Fruit fly (Drosophila melanogaster) whole organism, wandering third instar larva: ENCODE results near the gene CG31821.

Experiments used
- Abd-B ChIP-seq: fragments of >200 bp; optimal IDR thresholded peaks from 2 replicates; lab custom pipeline; 2017; ENCODE audit warnings: missing biosample characterization, missing genetic modification characterization
- CG32264 ChIP-seq: fragments of 200-800 bp; sonication (Bioruptor generic); optimal IDR thresholded peaks from 2 replicates; lab custom pipeline; 2016; ENCODE audit warnings: missing biosample characterization, missing genetic modification characterization
- CG9705 ChIP-seq: fragments of 200-800 bp; sonication (Bioruptor generic); optimal IDR thresholded peaks from 2 replicates; lab custom pipeline; 2018; ENCODE audit warnings: missing biosample characterization, mild to moderate bottlenecking, missing genetic modification characterization
- CrebA ChIP-seq: fragments of 200-800 bp; sonication (Bioruptor generic); optimal IDR thresholded peaks from 2 replicates; lab custom pipeline; 2016; ENCODE audit warnings: missing biosample characterization, mild to moderate bottlenecking, missing genetic modification characterization, borderline replicate concordance
- Dfd ChIP-seq: fragments of >200 bp; optimal IDR thresholded peaks from 2 replicates; lab custom pipeline; 2017; ENCODE audit warnings: missing biosample characterization, missing genetic modification characterization
- Dif ChIP-seq: fragments of 200-275, 200-300 bp; sonication (Bioruptor generic); optimal IDR thresholded peaks from 2 replicates; lab custom pipeline; 2018; ENCODE audit warnings: missing biosample characterization, missing genetic modification characterization; ENCODE audit not compliant: partially characterized antibody
- GATAd ChIP-seq: sonication (Bioruptor generic); optimal IDR thresholded peaks from 2 replicates; lab custom pipeline; 2016; ENCODE audit warnings: missing biosample characterization, missing genetic modification characterization
- HLH106 ChIP-seq: fragments of 200-800 bp; optimal IDR thresholded peaks from 3 replicates; lab custom pipeline; 2019; ENCODE audit warnings: missing biosample characterization, mild to moderate bottlenecking, missing genetic modification characterization, moderate library complexity
- Hnf4 ChIP-seq: fragments of 200-800 bp; sonication (Bioruptor generic); optimal IDR thresholded peaks from 2 replicates; lab custom pipeline; 2016; ENCODE audit warnings: missing biosample characterization, mild to moderate bottlenecking, missing genetic modification characterization
- Hr78 ChIP-seq: fragments of >200 bp; optimal IDR thresholded peaks from 2 replicates; lab custom pipeline; 2017; ENCODE audit warnings: missing biosample characterization, missing genetic modification characterization
- Hr83 ChIP-seq: fragments of 200-300 bp; sonication (Bioruptor generic); optimal IDR thresholded peaks from 2 replicates; lab custom pipeline; 2016; ENCODE audit warnings: missing biosample characterization, mild to moderate bottlenecking, missing genetic modification characterization, moderate library complexity; ENCODE audit not compliant: poor library complexity, severe bottlenecking
- Jra ChIP-seq: sonication (Bioruptor generic); optimal IDR thresholded peaks from 2 replicates; lab custom pipeline; 2016; ENCODE audit warnings: missing biosample characterization, missing genetic modification characterization
- Mio ChIP-seq: sonication (Bioruptor generic); optimal IDR thresholded peaks from 2 replicates; lab custom pipeline; 2016; ENCODE audit warnings: missing biosample characterization, missing genetic modification characterization
- Myc ChIP-seq: fragments of >200 bp; optimal IDR thresholded peaks from 2 replicates; lab custom pipeline; 2017
- N ChIP-seq: fragments of >200 bp; optimal IDR thresholded peaks from 2 replicates; lab custom pipeline; 2018; ENCODE audit warnings: missing biosample characterization, missing external identifiers, missing genetic modification characterization
- OdsH ChIP-seq: fragments of 200-800 bp; sonication (Bioruptor generic); optimal IDR thresholded peaks from 2 replicates; lab custom pipeline; 2016; ENCODE audit warnings: missing biosample characterization, mild to moderate bottlenecking, missing genetic modification characterization
- Rel ChIP-seq, 2 experiments: fragments of 200-800 bp; sonication (Bioruptor generic) in 1 of 2; optimal IDR thresholded peaks; 2 replicates in 1 of 2; 3 replicates in 1 of 2; lab custom pipeline; 2016 to 2019; ENCODE audit warnings: mild to moderate bottlenecking in 2 of 2, missing biosample characterization in 2 of 2, missing genetic modification characterization in 2 of 2, moderate library complexity in 1 of 2
- Sp1 ChIP-seq: fragments of 200-800 bp; sonication (Bioruptor generic); optimal IDR thresholded peaks from 3 replicates; lab custom pipeline; 2019; ENCODE audit warnings: missing biosample characterization, mild to moderate bottlenecking, missing genetic modification characterization, moderate library complexity
- Vsx2 ChIP-seq: fragments of 200-300, 225-300 bp; sonication (Bioruptor generic); optimal IDR thresholded peaks from 2 replicates; lab custom pipeline; 2018; ENCODE audit warnings: missing biosample characterization, missing genetic modification characterization; ENCODE audit not compliant: partially characterized antibody
- br ChIP-seq: fragments of 200-800 bp; sonication (Bioruptor generic); optimal IDR thresholded peaks from 2 replicates; lab custom pipeline; 2016; ENCODE audit warnings: missing biosample characterization, missing genetic modification characterization
- brk ChIP-seq: fragments of 200-800 bp; sonication (Bioruptor generic); optimal IDR thresholded peaks from 2 replicates; lab custom pipeline; 2016; ENCODE audit warnings: missing biosample characterization, mild to moderate bottlenecking, missing genetic modification characterization
- dl ChIP-seq, 2 experiments: fragments of 175-275, 200-275 bp in 1 of 2; fragments of 200-275 bp in 1 of 2; sonication (Bioruptor generic); optimal IDR thresholded peaks; lab custom pipeline; 2018; ENCODE audit warnings: mild to moderate bottlenecking in 2 of 2, missing biosample characterization in 2 of 2, missing genetic modification characterization in 2 of 2, moderate library complexity in 2 of 2; ENCODE audit not compliant: partially characterized antibody in 2 of 2, insufficient read depth in 1 of 2
- dmrt93B ChIP-seq: fragments of 200-800 bp; sonication (Bioruptor generic); optimal IDR thresholded peaks from 2 replicates; lab custom pipeline; 2018; ENCODE audit warnings: missing biosample characterization, mild to moderate bottlenecking, missing genetic modification characterization
- dsf ChIP-seq: sonication (Bioruptor generic); optimal IDR thresholded peaks from 2 replicates; lab custom pipeline; 2016; ENCODE audit warnings: missing biosample characterization, missing genetic modification characterization, borderline replicate concordance
- ey ChIP-seq: fragments of 200-800 bp; sonication (Bioruptor generic); optimal IDR thresholded peaks from 2 replicates; lab custom pipeline; 2016; ENCODE audit warnings: missing biosample characterization, missing genetic modification characterization
- foxo ChIP-seq, 2 experiments: fragments of 200-800 bp; sonication (Bioruptor generic); optimal IDR thresholded peaks; 2 replicates in 1 of 2; 3 replicates in 1 of 2; lab custom pipeline; 2016 to 2017; ENCODE audit warnings: missing biosample characterization in 2 of 2, missing genetic modification characterization in 2 of 2
- fru ChIP-seq: fragments of 200-800 bp; sonication (Bioruptor generic); optimal IDR thresholded peaks from 3 replicates; lab custom pipeline; 2016; ENCODE audit warnings: missing biosample characterization, mild to moderate bottlenecking, missing genetic modification characterization
- h ChIP-seq: fragments of 200-800 bp; sonication (Bioruptor generic); optimal IDR thresholded peaks from 3 replicates; lab custom pipeline; 2016; ENCODE audit warnings: missing biosample characterization, mild to moderate bottlenecking, missing genetic modification characterization
- jim ChIP-seq: fragments of 175-275, 200-325 bp; sonication (Bioruptor generic); optimal IDR thresholded peaks from 2 replicates; lab custom pipeline; 2016; ENCODE audit warnings: missing biosample characterization, mild to moderate bottlenecking, missing genetic modification characterization
- lola ChIP-seq: fragments of >200 bp; optimal IDR thresholded peaks from 2 replicates; lab custom pipeline; 2017; ENCODE audit warnings: missing biosample characterization, missing genetic modification characterization
- pan ChIP-seq: fragments of >200 bp; optimal IDR thresholded peaks from 2 replicates; lab custom pipeline; 2017
- psq ChIP-seq: fragments of 200-800 bp; sonication (Bioruptor generic); optimal IDR thresholded peaks from 3 replicates; lab custom pipeline; 2017; ENCODE audit warnings: missing biosample characterization, mild to moderate bottlenecking, missing genetic modification characterization, moderate library complexity
- rgr ChIP-seq: fragments of 200-800 bp; sonication (Bioruptor generic); optimal IDR thresholded peaks from 3 replicates; lab custom pipeline; 2016; ENCODE audit warnings: missing biosample characterization, mild to moderate bottlenecking, missing genetic modification characterization
- sage ChIP-seq: fragments of 200-800 bp; sonication (Bioruptor generic); optimal IDR thresholded peaks from 2 replicates; lab custom pipeline; 2016; ENCODE audit warnings: missing biosample characterization, mild to moderate bottlenecking, missing genetic modification characterization
- sv ChIP-seq: fragments of 200-800 bp; sonication (Bioruptor generic); optimal IDR thresholded peaks from 3 replicates; lab custom pipeline; 2016; ENCODE audit warnings: missing biosample characterization, missing genetic modification characterization
- tai ChIP-seq: sonication (Bioruptor generic); optimal IDR thresholded peaks from 2 replicates; lab custom pipeline; 2016; ENCODE audit warnings: missing biosample characterization, missing genetic modification characterization
- usp ChIP-seq: fragments of >200 bp; optimal IDR thresholded peaks from 2 replicates; lab custom pipeline; 2017; ENCODE audit warnings: missing biosample characterization, missing genetic modification characterization
- woc ChIP-seq: sonication (Bioruptor generic); optimal IDR thresholded peaks from 2 replicates; lab custom pipeline; 2016; ENCODE audit warnings: missing biosample characterization, mild to moderate bottlenecking, missing genetic modification characterization

CG31821 gene

DNA sequence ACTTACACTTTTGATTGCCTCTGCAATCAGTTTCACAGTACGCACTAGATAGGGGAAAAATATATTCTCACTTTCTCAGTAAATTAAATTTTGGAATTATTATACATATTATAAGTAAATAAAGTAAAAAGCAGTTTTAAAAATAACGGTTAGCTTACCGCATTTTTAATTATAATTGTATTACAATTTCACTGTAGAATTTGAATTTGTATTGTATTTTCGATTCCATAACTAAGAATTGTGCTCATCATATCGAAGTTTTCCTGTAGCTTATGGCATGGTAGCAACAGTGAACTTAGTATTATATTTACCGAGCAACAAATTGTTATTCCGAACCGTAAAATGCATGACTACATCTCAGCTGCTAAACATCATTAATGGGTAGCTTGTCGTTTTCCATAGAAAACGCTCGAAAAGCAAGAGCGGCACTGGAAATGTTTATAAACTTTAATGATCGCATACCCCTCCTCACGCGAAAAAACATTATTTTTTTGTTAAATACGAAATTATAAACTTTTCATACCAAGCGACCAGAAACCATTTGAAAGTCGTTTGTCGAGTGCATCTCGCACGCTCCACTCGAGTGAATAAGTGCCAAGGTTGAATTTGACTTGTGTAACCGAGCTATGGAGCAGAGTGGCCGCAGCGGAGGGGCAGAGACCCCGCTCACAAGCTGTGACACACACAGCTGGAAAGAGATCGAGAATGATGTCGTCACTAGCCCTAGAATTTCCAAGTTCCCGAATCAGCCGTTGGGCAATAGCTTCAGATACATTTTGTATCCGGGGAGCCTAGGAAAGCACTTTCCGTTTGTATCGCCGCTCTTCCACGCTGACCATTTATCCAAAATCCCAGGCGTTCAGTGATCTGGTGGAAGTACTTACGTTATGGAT is 10.0 kb upstream of the CG31821 start (continued):
- peak; percentile 39 for TF ChIP-seq Dfd (GFP tag; lab: Kevin White, UChicago)
- peak; percentile 55 for TF ChIP-seq h (GFP tag; lab: Kevin White, UChicago)
- TF ChIP-seq fru (GFP tag; lab: Kevin White, UChicago): peak; percentile 78
- peak; percentile 90 for TF ChIP-seq Sp1 (GFP tag; lab: Kevin White, UChicago)
- peak; percentile 24 for TF ChIP-seq br (GFP tag; lab: Kevin White, UChicago)
- TF ChIP-seq dmrt93B: peak; percentile 86
- TF ChIP-seq, all 38 proteins: peak for 23

DNA sequence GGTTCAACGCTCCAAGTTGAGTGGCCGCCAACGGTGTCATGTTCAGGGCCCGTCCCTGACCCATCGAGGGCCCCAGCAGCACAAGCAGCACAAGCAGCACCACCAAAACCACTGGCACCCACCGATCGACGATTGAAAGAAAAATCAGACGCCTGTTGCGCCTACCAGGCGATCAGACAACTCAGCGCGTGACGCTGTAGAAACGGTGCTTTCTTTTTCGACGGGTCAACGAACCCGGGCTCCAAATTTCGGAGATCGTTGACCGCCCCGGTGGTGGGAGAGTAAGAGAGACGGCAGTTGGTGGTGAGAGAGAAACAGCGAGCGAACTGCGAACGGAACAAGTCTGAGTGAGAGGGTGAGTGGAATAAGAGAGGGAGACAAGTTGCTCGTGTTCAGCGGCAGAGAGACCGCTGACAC is 9.4 kb upstream of the CG31821 start:
- no peak for TF ChIP-seq GATAd
- TF ChIP-seq woc (GFP tag; lab: Kevin White, UChicago): no peak
- no peak for TF ChIP-seq CG9705
- peak; percentile 65 for TF ChIP-seq h (GFP tag; lab: Kevin White, UChicago)
- no peak for TF ChIP-seq psq (GFP tag; lab: Kevin White, UChicago)
- TF ChIP-seq Dif (GFP tag; lab: Kevin White, UChicago): peak; percentile 89
- TF ChIP-seq Vsx2 (GFP tag; lab: Kevin White, UChicago): peak; percentile 84
- TF ChIP-seq Rel (GFP tag; optimal IDR thresholded peaks at IDR 0.05; lab: Kevin White, UChicago): no peak
- peak; percentile 93 for TF ChIP-seq Rel (tag; optimal IDR thresholded peaks at IDR 0.05; lab: Kevin White, UChicago)
- TF ChIP-seq dl (GFP tag; optimal IDR thresholded peaks at IDR 0.05; lab: Kevin White, UChicago; ENCODE audit: insufficient read depth in 1 of 2, partially characterized antibody in 2 of 2): peak; percentile 89 to 95

DNA sequence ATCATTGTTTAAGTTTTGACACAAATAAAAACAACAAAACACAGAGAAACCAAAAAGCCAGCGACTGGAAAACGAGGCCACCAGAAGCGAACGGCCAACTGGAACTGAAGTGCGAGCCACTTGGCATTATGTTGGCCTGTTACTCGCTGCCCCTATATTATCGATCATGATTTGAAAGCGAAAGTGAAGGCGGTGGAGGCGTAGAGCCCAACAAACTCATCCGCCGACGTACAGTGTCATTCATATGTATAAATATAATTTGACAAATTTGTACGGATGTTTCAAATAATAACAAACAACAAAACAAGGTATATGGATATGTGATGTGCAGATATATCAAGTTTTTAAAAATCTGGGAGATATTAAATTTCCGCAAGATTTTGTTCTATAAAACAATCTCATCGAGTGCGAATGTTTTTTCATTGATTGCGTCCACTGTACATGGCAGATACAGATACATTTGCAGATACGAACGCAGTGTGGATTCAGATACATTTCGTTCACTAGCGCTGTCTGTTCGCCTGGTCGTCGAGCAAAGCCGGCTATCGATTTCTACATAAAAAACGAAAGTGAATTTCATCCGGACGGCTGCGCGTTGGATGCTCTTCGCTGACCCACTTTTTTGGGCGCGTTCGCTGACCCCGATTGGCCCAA is 8.9 kb upstream of the CG31821 start:
- peak; percentile 93 for TF ChIP-seq HLH106
- peak; percentile 32 for TF ChIP-seq GATAd
- TF ChIP-seq Vsx2 (GFP tag; lab: Kevin White, UChicago): peak; percentile 40
- peak; percentile 86 for TF ChIP-seq dmrt93B
- TF ChIP-seq Hr83 (GFP tag; lab: Kevin White, UChicago): peak; percentile 43
- peak; percentile 76 for TF ChIP-seq Mio
- TF ChIP-seq sv: peak; percentile 97
- no peak for TF ChIP-seq lola (GFP tag; lab: Kevin White, UChicago)
- peak; percentile 72 for TF ChIP-seq CrebA (GFP tag; lab: Kevin White, UChicago)
- TF ChIP-seq CG32264 (GFP tag; lab: Kevin White, UChicago): peak; percentile 93
- peak; percentile 20 to 36 for TF ChIP-seq dl (GFP tag; optimal IDR thresholded peaks at IDR 0.05; lab: Kevin White, UChicago; ENCODE audit: insufficient read depth in 1 of 2, partially characterized antibody in 2 of 2)
- peak; percentile 82 for TF ChIP-seq brk (GFP tag; lab: Kevin White, UChicago)
- peak; percentile 57 for TF ChIP-seq Jra (GFP tag; lab: Kevin White, UChicago)
- peak; percentile 90 for TF ChIP-seq psq (GFP tag; lab: Kevin White, UChicago)
- peak; percentile 97 for TF ChIP-seq ey
- TF ChIP-seq br (GFP tag; lab: Kevin White, UChicago): peak; percentile 94
- TF ChIP-seq h (GFP tag; lab: Kevin White, UChicago): peak; percentile 94
- TF ChIP-seq tai: peak; percentile 71
- peak; percentile 93 for TF ChIP-seq woc (GFP tag; lab: Kevin White, UChicago)
- TF ChIP-seq Myc (lab: Kevin White, UChicago): no peak
- TF ChIP-seq rgr: peak; percentile 97
- TF ChIP-seq pan (lab: Kevin White, UChicago): no peak
- no peak for TF ChIP-seq Abd-B (GFP tag; lab: Kevin White, UChicago)
- peak; percentile 85 for TF ChIP-seq CG9705
- peak; percentile 49 for TF ChIP-seq Dif (GFP tag; lab: Kevin White, UChicago)
- TF ChIP-seq sage: peak; percentile 89
- TF ChIP-seq foxo (GFP tag; optimal IDR thresholded peaks at IDR 0.05; lab: Kevin White, UChicago): peak; percentile 78 to 93
- peak; percentile 97 for TF ChIP-seq fru (GFP tag; lab: Kevin White, UChicago)
- TF ChIP-seq Hr78: no peak
- no peak for TF ChIP-seq usp
- peak; percentile 98 for TF ChIP-seq OdsH
- TF ChIP-seq dsf: peak; percentile 75
- peak; percentile 93 for TF ChIP-seq Hnf4 (GFP tag; lab: Kevin White, UChicago)
- TF ChIP-seq Rel (GFP tag; optimal IDR thresholded peaks at IDR 0.05; lab: Kevin White, UChicago): peak; percentile 84
- TF ChIP-seq Rel (tag; optimal IDR thresholded peaks at IDR 0.05; lab: Kevin White, UChicago): peak; percentile 14
- peak; percentile 3 for TF ChIP-seq Dfd (GFP tag; lab: Kevin White, UChicago)
- no peak for TF ChIP-seq jim
- no peak for TF ChIP-seq N (GFP tag; lab: Kevin White, UChicago)
- TF ChIP-seq Sp1 (GFP tag; lab: Kevin White, UChicago): peak; percentile 90
